Fruit fly (Drosophila melanogaster): ENCODE results near the gene CG33258.

DNA sequence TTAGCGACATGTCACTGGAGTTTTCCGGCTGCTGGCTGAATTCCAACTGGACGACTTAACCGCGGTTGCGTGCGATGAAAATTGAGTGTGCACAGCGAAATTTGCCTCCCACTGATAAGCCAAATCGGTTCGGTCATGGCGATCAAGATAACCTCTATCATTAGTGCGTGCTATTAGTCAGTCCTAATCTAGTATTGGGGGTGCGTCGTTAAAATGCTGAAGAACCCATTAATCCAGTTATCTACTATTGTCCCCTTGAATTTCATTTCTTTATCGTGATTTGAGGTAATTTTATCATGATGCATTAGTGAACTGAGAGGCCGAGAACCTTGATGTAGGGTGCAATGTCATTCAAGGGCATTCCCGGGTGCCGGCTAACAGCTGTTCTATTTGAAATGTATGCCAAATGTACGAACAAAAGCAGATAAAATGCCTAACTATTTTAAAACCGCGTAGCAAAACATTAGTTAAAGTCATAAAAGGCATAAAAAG is 46.2 kb downstream of the CG33258 start, which contains the start of gene Pgm1:
- peak; percentile 68 for TF ChIP-seq Ets98B (GFP tag; IDR thresholded peaks at IDR 0.05)
- TF ChIP-seq CG12605 (GFP tag; IDR thresholded peaks at IDR 0.05) = peak; percentile 63
- peak; percentile 71 for TF ChIP-seq EcR (GFP tag; optimal IDR thresholded peaks at IDR 0.05)
- TF ChIP-seq fd96Ca (GFP tag; IDR thresholded peaks at IDR 0.05) = peak; percentile 89; the same call in 2 of the 3 replicates
- peak; percentile 62 for TF ChIP-seq CG10348 (GFP tag; IDR thresholded peaks at IDR 0.05)
- peak; percentile 86 for TF ChIP-seq CG8159 (tag; optimal IDR thresholded peaks at IDR 0.05)
- no peak for TF ChIP-seq CG14655 (GFP tag; optimal IDR thresholded peaks at IDR 0.05)
- peak; percentile 91 for TF ChIP-seq CG8301 (tag; optimal IDR thresholded peaks at IDR 0.05)
- TF ChIP-seq CG9948 (tag; optimal IDR thresholded peaks at IDR 0.05) = peak; percentile 83
- TF ChIP-seq Snoo (tag; optimal IDR thresholded peaks at IDR 0.05) = peak; percentile 86
- peak; percentile 86 for TF ChIP-seq gl (tag; optimal IDR thresholded peaks at IDR 0.05)

All from whole organism, pupa.